Worm (Caenorhabditis elegans) whole organism, L3 larva: ENCODE results near the gene ech-2.

Experiments used
- R02D3.7 ChIP-seq: fragments of 150-350 bp; optimal IDR thresholded peaks from 2 replicates; lab custom pipeline; 2014; ENCODE audit warnings: missing biosample characterization, missing genetic modification characterization
- ama-1 ChIP-seq: fragments of 150-350 bp; optimal IDR thresholded peaks from 2 replicates; lab custom pipeline; 2018
- ceh-28 ChIP-seq: fragments of 150-350 bp; optimal IDR thresholded peaks from 2 replicates; lab custom pipeline; 2014; ENCODE audit warnings: missing biosample characterization, missing genetic modification reagents, missing genetic modification characterization
- egl-27 ChIP-seq: sonication (generic microtip); optimal IDR thresholded peaks from 4 replicates; lab custom pipeline; 2017; ENCODE audit warnings: missing biosample characterization, missing genetic modification reagents, missing genetic modification characterization
- nhr-11 ChIP-seq: fragments of 150-350 bp; optimal IDR thresholded peaks from 2 replicates; lab custom pipeline; 2014; ENCODE audit warnings: missing biosample characterization, missing genetic modification characterization
- nhr-237 ChIP-seq: fragments of 150-350 bp; optimal IDR thresholded peaks from 2 replicates; lab custom pipeline; 2014; ENCODE audit warnings: missing biosample characterization, missing genetic modification characterization

- TF ChIP-seq ama-1 (lab: Kevin White, UChicago) (no peak), nhr-11 (no peak), ceh-28 (no peak), R02D3.7 (no peak), nhr-237 (no peak), egl-27 (tag; lab: Kevin White, UChicago) (no peak)
Measured at ce11 chrIV:11858142-11858541, 2.0 kb upstream of the ech-2 start, which contains the start of gene let-92.
